Worm (Caenorhabditis elegans): Measurements from ENCODE around the gene F43C11.8.
"Not testable (repeated sequence)": the region's sequence is repeated elsewhere in the genome, so short reads cannot be mapped to it uniquely, and the experiment has no call there.

DNA sequence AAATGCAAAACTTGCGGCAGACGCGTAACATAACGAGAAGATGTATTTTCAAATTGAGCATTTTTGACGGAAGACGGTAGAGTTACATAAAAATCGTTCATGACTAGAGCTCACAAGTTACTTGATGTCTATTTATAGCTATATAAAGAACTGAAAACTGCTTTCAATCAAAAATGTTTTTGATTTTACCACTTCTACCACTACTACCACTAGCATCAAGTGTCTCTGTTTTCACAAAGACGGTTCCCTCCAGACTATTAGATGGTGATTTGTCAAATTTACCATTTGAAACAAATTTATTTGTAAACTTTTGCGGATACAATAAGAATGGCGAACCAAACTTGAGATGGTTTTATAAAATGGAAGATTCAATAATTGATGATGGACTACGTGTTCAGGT lies 49.7 kb upstream of the F43C11.8 start, which contains the start of gene K09F6.9:
- TF ChIP-seq him-1, W03F9.2 (tag; optimal IDR thresholded peaks at IDR 0.05): not testable (repeated sequence)
